Worm (Caenorhabditis elegans): ENCODE data around the gene str-140.

DNA sequence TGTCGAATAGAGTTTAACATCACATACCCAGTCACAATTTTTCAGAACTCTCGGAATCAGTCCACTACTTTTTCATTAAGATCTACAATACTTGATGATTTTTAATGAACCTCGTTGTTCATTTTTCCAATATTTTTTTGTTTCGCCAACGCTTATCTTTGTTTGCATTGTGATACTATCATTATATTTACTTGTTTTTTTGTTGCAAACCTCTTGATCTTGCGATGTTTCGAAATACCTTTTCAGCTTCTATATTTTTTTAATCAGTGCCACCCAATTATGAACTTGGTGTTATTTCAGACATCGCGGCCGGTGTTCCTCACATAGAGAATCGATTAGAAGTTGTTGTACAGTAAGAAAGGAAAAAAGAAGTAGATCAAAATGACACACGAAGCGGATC is 41.0 kb upstream of the str-140 start, which contains the start of gene myo-5:
- TF ChIP-seq nhr-77 (tag; optimal IDR thresholded peaks at IDR 0.05): no peak
- no peak for TF ChIP-seq fkh-10 (GFP tag; optimal IDR thresholded peaks at IDR 0.05)
- TF ChIP-seq lsy-12 (tag; optimal IDR thresholded peaks at IDR 0.05): no peak
- TF ChIP-seq egl-27 (tag; optimal IDR thresholded peaks at IDR 0.05): no peak
- no peak for TF ChIP-seq mdl-1 (tag; optimal IDR thresholded peaks at IDR 0.05)
- TF ChIP-seq nhr-11 (tag; optimal IDR thresholded peaks at IDR 0.05): no peak
- no peak for TF ChIP-seq ama-1 (optimal IDR thresholded peaks at IDR 0.05)
- no peak for TF ChIP-seq unc-62 (GFP tag; optimal IDR thresholded peaks at IDR 0.05)
- TF ChIP-seq daf-12 (tag; optimal IDR thresholded peaks at IDR 0.05): no peak
- TF ChIP-seq nfya-1 (tag; optimal IDR thresholded peaks at IDR 0.05; ENCODE audit: insufficient read depth): no peak
- TF ChIP-seq lin-39 (tag; optimal IDR thresholded peaks at IDR 0.05): no peak

All from whole organism, L3 larva.